Worm (Caenorhabditis elegans): ENCODE measurements around the gene F08F8.9.

- no peak for TF ChIP-seq sptf-1 (tag; optimal IDR thresholded peaks at IDR 0.05)
- TF ChIP-seq unc-98 (GFP tag; IDR thresholded peaks at IDR 0.05), result no peak
These were observed 30.4 kb downstream of the F08F8.9 start for ce11 chrIII:7323331-7323730.
